Worm (Caenorhabditis elegans) whole organism, early embryonic: ENCODE measurements around the gene ace-1.

Experiments used
- B0310.2 ChIP-seq: sonication (generic microtip); optimal IDR thresholded peaks from 2 replicates; lab custom pipeline; 2016; ENCODE audit warnings: mild to moderate bottlenecking, missing genetic modification characterization, missing compliant biosample characterization
- ama-1 ChIP-seq: fragments of 150-350 bp; optimal IDR thresholded peaks from 2 replicates; lab custom pipeline; 2014
- ceh-13 ChIP-seq: fragments of 200-800 bp; sonication (Bioruptor generic); optimal IDR thresholded peaks from 2 replicates; lab custom pipeline; 2018; ENCODE audit warnings: mild to moderate bottlenecking, missing genetic modification characterization, missing compliant biosample characterization
- ceh-36 ChIP-seq: sonication (generic microtip); optimal IDR thresholded peaks from 2 replicates; lab custom pipeline; 2016; ENCODE audit warnings: missing genetic modification characterization, inconsistent platforms, missing compliant biosample characterization
- ets-7 ChIP-seq: sonication (generic microtip); optimal IDR thresholded peaks from 2 replicates; lab custom pipeline; 2016; ENCODE audit warnings: missing genotype, missing genetic modification characterization, missing compliant biosample characterization
- hmbx-1 ChIP-seq: sonication (generic microtip); optimal IDR thresholded peaks from 2 replicates; lab custom pipeline; 2016; ENCODE audit warnings: mild to moderate bottlenecking, missing genetic modification characterization, missing compliant biosample characterization
- scrt-1 ChIP-seq: fragments of 200-800 bp; sonication (Bioruptor generic); IDR thresholded peaks from 2 replicates; pipeline ENCODE4 v1.3.6; 2022; ENCODE audit warnings: missing genetic modification characterization, missing compliant biosample characterization
- sea-1 ChIP-seq: fragments of 200-800 bp; sonication (Bioruptor generic); conservative IDR thresholded peaks from 2 replicates; pipeline ENCODE4 v1.3.6; 2022; ENCODE audit warnings: missing genetic modification characterization, missing compliant biosample characterization

- TF ChIP-seq B0310.2 (tag; lab: Kevin White, UChicago) (no peak), ceh-36 (tag; lab: Kevin White, UChicago) (no peak), ceh-13 (GFP tag; lab: Kevin White, UChicago) (no peak), ama-1 (lab: Kevin White, UChicago) (no peak), ets-7 (tag; lab: Kevin White, UChicago) (no peak), hmbx-1 (tag; lab: Kevin White, UChicago) (no peak), scrt-1 (GFP tag; lab: Robert Waterston, UW) (no peak), sea-1 (GFP tag; lab: Robert Waterston, UW) (no peak)
Measured at ce11 chrX:16381908-16382307, 14.8 kb downstream of the ace-1 start.
